Worm (Caenorhabditis elegans) whole organism, L1 larva: ENCODE results near the gene vps-53.

Experiments used
- C34B4.2 ChIP-seq: sonication (generic microtip); optimal IDR thresholded peaks from 2 replicates; lab custom pipeline; 2017; ENCODE audit warnings: mild to moderate bottlenecking, missing genetic modification characterization, missing compliant biosample characterization
- Y116A8C.19 ChIP-seq: sonication (generic microtip); optimal IDR thresholded peaks from 2 replicates; lab custom pipeline; 2016; ENCODE audit warnings: missing compliant biosample characterization, missing genetic modification characterization, borderline replicate concordance
- aha-1 ChIP-seq: fragments of 150-350 bp; optimal IDR thresholded peaks from 2 replicates; lab custom pipeline; 2014; ENCODE audit warnings: missing biosample characterization, missing genetic modification characterization
- alr-1 ChIP-seq: fragments of 200-800 bp; sonication (Bioruptor generic); optimal IDR thresholded peaks from 2 replicates; lab custom pipeline; 2018; ENCODE audit warnings: borderline replicate concordance, mild to moderate bottlenecking, missing genetic modification characterization, missing compliant biosample characterization
- aly-2 ChIP-seq: fragments of 150-350 bp; optimal IDR thresholded peaks from 2 replicates; lab custom pipeline; 2014; ENCODE audit warnings: missing biosample characterization, missing genetic modification characterization
- blmp-1 ChIP-seq: fragments of 150-350 bp; optimal IDR thresholded peaks from 2 replicates; lab custom pipeline; 2014; ENCODE audit warnings: missing biosample characterization, missing genetic modification characterization
- ceh-8 ChIP-seq: fragments of 200-800 bp; sonication (Bioruptor generic); optimal IDR thresholded peaks from 2 replicates; lab custom pipeline; 2018; ENCODE audit warnings: mild to moderate bottlenecking, missing genetic modification characterization, moderate library complexity, missing compliant biosample characterization
- ceh-88 ChIP-seq: fragments of 200-800 bp; sonication (Bioruptor generic); IDR thresholded peaks from 2 replicates; pipeline ENCODE4 v1.3.6; 2022; ENCODE audit warnings: missing genetic modification characterization, missing compliant biosample characterization
- ceh-90 ChIP-seq: sonication (generic microtip); optimal IDR thresholded peaks from 2 replicates; lab custom pipeline; 2016; ENCODE audit warnings: missing genetic modification characterization, missing compliant biosample characterization
- ces-1 ChIP-seq: fragments of 150-350 bp; optimal IDR thresholded peaks from 2 replicates; lab custom pipeline; 2014; ENCODE audit warnings: missing biosample characterization, missing genetic modification reagents, missing genetic modification characterization
- efl-1 ChIP-seq, 4 experiments: fragments of 150-350 bp; optimal IDR thresholded peaks in 3 of 4; peaks in 1 of 4; 1 replicate in 1 of 4; 2 replicates in 3 of 4; lab custom pipeline; 2014; ENCODE audit warnings: missing biosample characterization in 2 of 4, missing genetic modification characterization in 2 of 4, missing genetic modification reagents in 2 of 4
- efl-3 ChIP-seq: fragments of 200-800 bp; sonication (Bioruptor generic); optimal IDR thresholded peaks from 2 replicates; lab custom pipeline; 2018; ENCODE audit warnings: mild to moderate bottlenecking, missing genetic modification characterization, missing compliant biosample characterization
- egl-13 ChIP-seq: sonication (generic microtip); optimal IDR thresholded peaks from 2 replicates; lab custom pipeline; 2016; ENCODE audit warnings: missing genotype, missing genetic modification reagents, missing genetic modification characterization, missing compliant biosample characterization
- egl-27 ChIP-seq, 2 experiments: fragments of 150-350 bp in 1 of 2; sonication (generic microtip); optimal IDR thresholded peaks; 3 replicates each; lab custom pipeline; 2017 to 2018; ENCODE audit warnings: missing biosample characterization in 2 of 2, missing genetic modification characterization in 2 of 2, missing genetic modification reagents in 2 of 2
- elt-2 ChIP-seq: sonication (generic microtip); optimal IDR thresholded peaks from 2 replicates; lab custom pipeline; 2016; ENCODE audit warnings: missing genetic modification characterization, mild to moderate bottlenecking, inconsistent platforms, missing compliant biosample characterization, missing genetic modification reagents
- elt-3 ChIP-seq, 6 experiments: fragments of 150-350 bp in 1 of 6; sonication (generic microtip); optimal IDR thresholded peaks; 2 replicates each; lab custom pipeline; 2017 to 2018; ENCODE audit warnings: missing biosample characterization in 6 of 6, missing genetic modification characterization in 6 of 6, inconsistent platforms in 1 of 6
- ets-5 ChIP-seq: fragments of 200-800 bp; sonication (Bioruptor generic); IDR thresholded peaks from 2 replicates; pipeline ENCODE4 v1.3.6; 2022; ENCODE audit warnings: missing genetic modification characterization, missing compliant biosample characterization
- fkh-10 ChIP-seq: sonication (generic microtip); optimal IDR thresholded peaks from 2 replicates; lab custom pipeline; 2017; ENCODE audit warnings: missing biosample characterization, missing genetic modification reagents, missing genetic modification characterization
- fkh-4 ChIP-seq: sonication (generic microtip); optimal IDR thresholded peaks from 2 replicates; lab custom pipeline; 2016; ENCODE audit warnings: missing compliant biosample characterization, missing genetic modification characterization, borderline replicate concordance
- fkh-8 ChIP-seq: sonication (generic microtip); optimal IDR thresholded peaks from 2 replicates; lab custom pipeline; 2016; ENCODE audit warnings: mild to moderate bottlenecking, missing genetic modification characterization, missing compliant biosample characterization
- irx-1 ChIP-seq: sonication (generic microtip); optimal IDR thresholded peaks from 2 replicates; lab custom pipeline; 2016; ENCODE audit warnings: missing genetic modification characterization, missing compliant biosample characterization
- isw-1 ChIP-seq: fragments of 200-800 bp; sonication (Bioruptor generic); IDR thresholded peaks from 2 replicates; pipeline ENCODE4 v1.3.6; 2022; ENCODE audit warnings: missing genetic modification characterization, missing compliant biosample characterization
- jun-1 ChIP-seq: fragments of 150-350 bp; optimal IDR thresholded peaks from 2 replicates; lab custom pipeline; 2014; ENCODE audit warnings: missing biosample characterization, missing genetic modification reagents, missing genetic modification characterization
- lin-13 ChIP-seq: fragments of 150-350 bp; optimal IDR thresholded peaks from 2 replicates; lab custom pipeline; 2014; ENCODE audit warnings: missing biosample characterization, missing genetic modification reagents, missing genetic modification characterization
- lin-14 ChIP-seq: fragments of 200-800 bp; sonication (Bioruptor generic); optimal IDR thresholded peaks from 2 replicates; lab custom pipeline; 2018; ENCODE audit warnings: mild to moderate bottlenecking, missing genetic modification characterization, moderate library complexity, missing compliant biosample characterization
- lin-35 ChIP-seq, 2 experiments: fragments of 150-350 bp; optimal IDR thresholded peaks; 2 replicates each; lab custom pipeline; 2014; ENCODE audit warnings: missing biosample characterization in 2 of 2, missing genetic modification characterization in 2 of 2, missing genetic modification reagents in 2 of 2
- lin-39 ChIP-seq: fragments of 150-350 bp; optimal IDR thresholded peaks from 2 replicates; lab custom pipeline; 2014; ENCODE audit warnings: missing biosample characterization, missing genetic modification reagents, missing genetic modification characterization
- mdl-1 ChIP-seq, 2 experiments: fragments of 150-350 bp; optimal IDR thresholded peaks; 2 replicates each; lab custom pipeline; 2014 to 2017; ENCODE audit warnings: missing biosample characterization in 2 of 2, missing genetic modification characterization in 2 of 2, inconsistent platforms in 1 of 2
- mep-1 ChIP-seq: fragments of 150-350 bp; optimal IDR thresholded peaks from 2 replicates; lab custom pipeline; 2014; ENCODE audit warnings: missing biosample characterization, missing genetic modification characterization
- nhr-19 ChIP-seq: fragments of 200-800 bp; sonication (Bioruptor generic); conservative IDR thresholded peaks from 2 replicates; pipeline ENCODE4 v1.3.6; 2022; ENCODE audit warnings: missing genetic modification characterization, missing compliant biosample characterization
- nhr-28 ChIP-seq: fragments of 150-350 bp; optimal IDR thresholded peaks from 2 replicates; lab custom pipeline; 2014; ENCODE audit warnings: missing biosample characterization, missing genetic modification characterization
- nhr-47 ChIP-seq: sonication (generic microtip); optimal IDR thresholded peaks from 2 replicates; lab custom pipeline; 2016; ENCODE audit warnings: mild to moderate bottlenecking, missing genetic modification characterization, moderate library complexity, missing compliant biosample characterization
- nhr-71 ChIP-seq: sonication (generic microtip); optimal IDR thresholded peaks from 2 replicates; lab custom pipeline; 2016; ENCODE audit warnings: mild to moderate bottlenecking, missing genetic modification characterization, moderate library complexity, missing compliant biosample characterization
- nhr-76 ChIP-seq: sonication (generic microtip); optimal IDR thresholded peaks from 2 replicates; lab custom pipeline; 2017; ENCODE audit warnings: missing biosample characterization, missing genetic modification characterization
- nhr-77 ChIP-seq: fragments of 150-350 bp; optimal IDR thresholded peaks from 2 replicates; lab custom pipeline; 2014; ENCODE audit warnings: missing biosample characterization, missing genetic modification characterization
- nhr-84 ChIP-seq: sonication (generic microtip); optimal IDR thresholded peaks from 2 replicates; lab custom pipeline; 2017; ENCODE audit warnings: missing biosample characterization, missing genetic modification characterization
- nhr-90 ChIP-seq: sonication (generic microtip); optimal IDR thresholded peaks from 2 replicates; lab custom pipeline; 2016; ENCODE audit warnings: mild to moderate bottlenecking, missing genetic modification characterization, missing compliant biosample characterization; ENCODE audit not compliant: poor library complexity
- pag-3 ChIP-seq: sonication (generic microtip); optimal IDR thresholded peaks from 2 replicates; lab custom pipeline; 2017; ENCODE audit warnings: missing genetic modification characterization, mild to moderate bottlenecking, missing compliant biosample characterization, antibody characterized with exemption, borderline replicate concordance; ENCODE audit not compliant: insufficient read depth
- pqm-1 ChIP-seq: sonication (generic microtip); optimal IDR thresholded peaks from 3 replicates; lab custom pipeline; 2017; ENCODE audit warnings: missing biosample characterization, missing genetic modification characterization
- skn-1 ChIP-seq: fragments of 150-350 bp; optimal IDR thresholded peaks from 2 replicates; lab custom pipeline; 2014; ENCODE audit warnings: missing biosample characterization, missing genetic modification characterization
- snpc-4 ChIP-seq: fragments of 150-350 bp; optimal IDR thresholded peaks from 2 replicates; lab custom pipeline; 2014; ENCODE audit warnings: missing biosample characterization, missing genetic modification characterization
- snu-23 ChIP-seq: sonication (generic microtip); optimal IDR thresholded peaks from 2 replicates; lab custom pipeline; 2016; ENCODE audit warnings: missing genetic modification characterization, missing compliant biosample characterization
- sox-4 ChIP-seq: sonication (generic microtip); optimal IDR thresholded peaks from 2 replicates; lab custom pipeline; 2016; ENCODE audit warnings: missing genetic modification characterization, missing compliant biosample characterization
- sptf-1 ChIP-seq: fragments of 150-350 bp; optimal IDR thresholded peaks from 2 replicates; lab custom pipeline; 2014; ENCODE audit warnings: missing biosample characterization, missing genetic modification characterization
- swsn-7 ChIP-seq: sonication (generic microtip); optimal IDR thresholded peaks from 2 replicates; lab custom pipeline; 2016; ENCODE audit warnings: missing genetic modification characterization, missing compliant biosample characterization
- tbx-2 ChIP-seq: sonication (generic microtip); optimal IDR thresholded peaks from 2 replicates; lab custom pipeline; 2016; ENCODE audit warnings: missing genetic modification characterization, missing compliant biosample characterization
- tlp-1 ChIP-seq: fragments of 150-350 bp; optimal IDR thresholded peaks from 2 replicates; lab custom pipeline; 2014; ENCODE audit warnings: missing biosample characterization, missing genetic modification characterization
- unc-98 ChIP-seq: fragments of 200-800 bp; sonication (Bioruptor generic); IDR thresholded peaks from 2 replicates; pipeline ENCODE4 v1.3.6; 2022; ENCODE audit warnings: missing genetic modification characterization, missing compliant biosample characterization
- xbp-1 ChIP-seq: sonication (generic microtip); optimal IDR thresholded peaks from 2 replicates; lab custom pipeline; 2016; ENCODE audit warnings: missing genetic modification characterization, missing compliant biosample characterization
- zag-1 ChIP-seq: fragments of 150-350 bp; optimal IDR thresholded peaks from 2 replicates; lab custom pipeline; 2014; ENCODE audit warnings: missing biosample characterization, missing genetic modification characterization
- zip-4 ChIP-seq: fragments of 200-800 bp; sonication (Bioruptor generic); optimal IDR thresholded peaks from 2 replicates; lab custom pipeline; 2018; ENCODE audit warnings: mild to moderate bottlenecking, missing genetic modification characterization, moderate library complexity, missing compliant biosample characterization
- ztf-11 ChIP-seq, 2 experiments: sonication (generic microtip); optimal IDR thresholded peaks; 2 replicates each; lab custom pipeline; 2016 to 2017; ENCODE audit warnings: missing genetic modification characterization in 2 of 2, missing biosample characterization in 1 of 2, missing compliant biosample characterization in 1 of 2
- ztf-4 ChIP-seq: fragments of 150-350 bp; optimal IDR thresholded peaks from 2 replicates; lab custom pipeline; 2014; ENCODE audit warnings: missing biosample characterization, missing genetic modification characterization

Gene vps-53

ce11 chrIII:9766175-9766574, 8.9 kb upstream of the vps-53 start, which contains the start of gene cbp-1:
Gene cbp-1, plus strand, starts transcription at chrIII:9766509.
- TF ChIP-seq nhr-28 (tag; lab: Kevin White, UChicago) (no peak), elt-2 (tag; lab: Kevin White, UChicago) (no peak), aly-2 (tag; lab: Kevin White, UChicago) (peak; percentile 48), ceh-8 (GFP tag; lab: Kevin White, UChicago) (no peak), nhr-71 (tag; lab: Kevin White, UChicago) (peak; percentile 63), C34B4.2 (tag; lab: Kevin White, UChicago) (no peak), sox-4 (no peak), ets-5 (GFP tag; lab: Robert Waterston, UW) (no peak), irx-1 (tag; lab: Kevin White, UChicago) (no peak), lin-14 (GFP tag; lab: Kevin White, UChicago) (peak; percentile 89), nhr-84 (no peak), skn-1 (tag; lab: Kevin White, UChicago) (no peak), alr-1 (tag; lab: Kevin White, UChicago) (no peak), fkh-10 (no peak), efl-1 (optimal IDR thresholded peaks at IDR 0.05; lab: Kevin White, UChicago) (peak; percentile 69 to 75), efl-1 (GFP tag; optimal IDR thresholded peaks at IDR 0.05 in 1 of 2; lab: Kevin White, UChicago) (peak; percentile 16 to 90), egl-13 (tag; lab: Kevin White, UChicago) (no peak), elt-3 (tag; optimal IDR thresholded peaks at IDR 0.05; lab: Kevin White, UChicago) (peak in 1 of 6 experiments; percentile 15), ceh-88 (GFP tag; lab: Robert Waterston, UW) (no peak; the same call in 1 of the 2 replicates), snu-23 (GFP tag; lab: Kevin White, UChicago) (peak; percentile 68), sptf-1 (tag; lab: Kevin White, UChicago) (no peak), lin-35 (GFP tag; optimal IDR thresholded peaks at IDR 0.05; lab: Kevin White, UChicago) (peak; percentile 14 to 26), ces-1 (GFP tag; lab: Kevin White, UChicago) (no peak), nhr-19 (GFP tag; lab: Robert Waterston, UW) (peak; percentile 49), unc-98 (GFP tag; lab: Robert Waterston, UW) (no peak), xbp-1 (tag; lab: Kevin White, UChicago) (peak; percentile 25), nhr-90 (tag; lab: Kevin White, UChicago) (peak; percentile 38), snpc-4 (tag; lab: Kevin White, UChicago) (peak; percentile 33), ztf-11 (tag; optimal IDR thresholded peaks at IDR 0.05; lab: Kevin White, UChicago) (peak in 1 of 2 experiments; percentile 47), zip-4 (GFP tag; lab: Kevin White, UChicago) (no peak), nhr-77 (tag; lab: Kevin White, UChicago) (no peak), lin-39 (tag; lab: Kevin White, UChicago) (peak; percentile 13), egl-27 (tag; optimal IDR thresholded peaks at IDR 0.05; lab: Kevin White, UChicago) (no peak), isw-1 (GFP tag; lab: Robert Waterston, UW) (no peak), ztf-4 (tag; lab: Kevin White, UChicago) (no peak), zag-1 (tag; lab: Kevin White, UChicago) (no peak), fkh-4 (no peak), lin-13 (GFP tag; lab: Kevin White, UChicago) (no peak), mep-1 (tag; lab: Kevin White, UChicago) (no peak), blmp-1 (no peak), fkh-8 (no peak), ceh-90 (no peak), aha-1 (no peak), Y116A8C.19 (tag; lab: Kevin White, UChicago) (no peak), swsn-7 (tag; lab: Kevin White, UChicago) (peak; percentile 64), jun-1 (tag; lab: Kevin White, UChicago) (peak; percentile 12), tbx-2 (tag; lab: Kevin White, UChicago) (peak; percentile 32), nhr-76 (tag; lab: Kevin White, UChicago) (no peak), pag-3 (tag; lab: Kevin White, UChicago) (no peak), pqm-1 (tag; lab: Kevin White, UChicago) (no peak), nhr-47 (tag; lab: Kevin White, UChicago) (peak; percentile 48), tlp-1 (tag; lab: Kevin White, UChicago) (no peak), efl-3 (GFP tag; lab: Kevin White, UChicago) (no peak), mdl-1 (tag; optimal IDR thresholded peaks at IDR 0.05; lab: Kevin White, UChicago) (peak in 1 of 2 experiments; percentile 44)
